Worm (Caenorhabditis elegans) whole organism, early embryonic: ENCODE measurements around the gene Y41D4A.7.

Experiments
- B0310.2 ChIP-seq: sonication (generic microtip); optimal IDR thresholded peaks from 2 replicates; lab custom pipeline; 2016; ENCODE audit warnings: mild to moderate bottlenecking, missing genetic modification characterization, missing compliant biosample characterization
- F13C5.2 ChIP-seq: sonication (generic microtip); optimal IDR thresholded peaks from 2 replicates; lab custom pipeline; 2017; ENCODE audit warnings: mild to moderate bottlenecking, missing genetic modification characterization, inconsistent platforms, missing compliant biosample characterization
- aly-1 ChIP-seq: sonication (generic microtip); optimal IDR thresholded peaks from 2 replicates; lab custom pipeline; 2016; ENCODE audit warnings: missing genetic modification characterization, missing compliant biosample characterization
- ama-1 ChIP-seq: fragments of 150-350 bp; optimal IDR thresholded peaks from 2 replicates; lab custom pipeline; 2014
- ceh-13 ChIP-seq: fragments of 200-800 bp; sonication (Bioruptor generic); optimal IDR thresholded peaks from 2 replicates; lab custom pipeline; 2018; ENCODE audit warnings: mild to moderate bottlenecking, missing genetic modification characterization, missing compliant biosample characterization
- ceh-36 ChIP-seq: sonication (generic microtip); optimal IDR thresholded peaks from 2 replicates; lab custom pipeline; 2016; ENCODE audit warnings: missing genetic modification characterization, inconsistent platforms, missing compliant biosample characterization
- ets-7 ChIP-seq: sonication (generic microtip); optimal IDR thresholded peaks from 2 replicates; lab custom pipeline; 2016; ENCODE audit warnings: missing genotype, missing genetic modification characterization, missing compliant biosample characterization
- flt-1 ChIP-seq: fragments of 200-800 bp; sonication (Bioruptor generic); IDR thresholded peaks from 2 replicates; pipeline ENCODE4 v1.3.6; 2022; ENCODE audit warnings: missing genetic modification characterization, missing compliant biosample characterization
- hmbx-1 ChIP-seq: sonication (generic microtip); optimal IDR thresholded peaks from 2 replicates; lab custom pipeline; 2016; ENCODE audit warnings: mild to moderate bottlenecking, missing genetic modification characterization, missing compliant biosample characterization
- hmg-4 ChIP-seq: fragments of 200-800 bp; sonication (Bioruptor generic); optimal IDR thresholded peaks from 2 replicates; lab custom pipeline; 2018; ENCODE audit warnings: mild to moderate bottlenecking, missing genetic modification characterization, missing compliant biosample characterization
- hnd-1 ChIP-seq: sonication (generic microtip); optimal IDR thresholded peaks from 2 replicates; lab custom pipeline; 2016; ENCODE audit warnings: missing genetic modification characterization, missing compliant biosample characterization
- pes-1 ChIP-seq: fragments of 200-800 bp; sonication (Bioruptor generic); IDR thresholded peaks from 2 replicates; pipeline ENCODE4 v1.3.6; 2022; ENCODE audit warnings: missing genetic modification reagents, missing genetic modification characterization, missing compliant biosample characterization
- scrt-1 ChIP-seq: fragments of 200-800 bp; sonication (Bioruptor generic); IDR thresholded peaks from 2 replicates; pipeline ENCODE4 v1.3.6; 2022; ENCODE audit warnings: missing genetic modification characterization, missing compliant biosample characterization
- sea-1 ChIP-seq: fragments of 200-800 bp; sonication (Bioruptor generic); conservative IDR thresholded peaks from 2 replicates; pipeline ENCODE4 v1.3.6; 2022; ENCODE audit warnings: missing genetic modification characterization, missing compliant biosample characterization
- tbx-11 ChIP-seq: fragments of 200-800 bp; sonication (Bioruptor generic); IDR thresholded peaks from 2 replicates; pipeline ENCODE4 v1.3.6; 2022; ENCODE audit warnings: missing genetic modification characterization, missing compliant biosample characterization
- tbx-37 ChIP-seq: fragments of 200-800 bp; sonication (Bioruptor generic); conservative IDR thresholded peaks from 2 replicates; pipeline ENCODE4 v1.3.6; 2022; ENCODE audit warnings: missing genetic modification reagents, missing genetic modification characterization, missing compliant biosample characterization
- tra-4 ChIP-seq: sonication (generic microtip); optimal IDR thresholded peaks from 2 replicates; lab custom pipeline; 2017; ENCODE audit warnings: missing genetic modification characterization, missing compliant biosample characterization

Gene Y41D4A.7

DNA sequence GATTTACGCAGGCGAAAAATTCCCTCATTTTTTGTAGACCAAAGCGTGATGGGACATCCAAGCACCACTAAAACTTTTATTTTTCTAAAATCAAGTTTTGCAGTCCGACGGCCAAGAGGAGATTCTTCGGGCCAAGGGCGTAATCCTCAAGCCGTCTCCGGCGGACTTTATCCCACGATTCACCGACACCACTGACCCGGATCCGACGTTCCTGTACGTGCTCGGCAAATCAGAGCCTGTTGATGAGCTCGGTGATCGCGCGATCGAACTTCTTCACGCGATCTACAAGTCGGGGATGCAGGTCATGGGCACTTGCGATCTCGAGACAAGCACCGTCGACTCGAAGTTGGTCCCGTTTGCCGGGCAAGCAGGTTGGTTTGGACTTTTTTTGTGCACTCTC, 47.8 kb downstream of the Y41D4A.7 start:
- TF ChIP-seq F13C5.2 (no peak), ceh-36 (no peak), ets-7 (tag; lab: Kevin White, UChicago) (no peak), tbx-11 (GFP tag; lab: Robert Waterston, UW) (no peak), ama-1 (no peak), hmbx-1 (no peak), B0310.2 (no peak), tra-4 (tag; lab: Kevin White, UChicago) (no peak), ceh-13 (GFP tag; lab: Kevin White, UChicago) (no peak)

- TF ChIP-seq F13C5.2 (no peak), ets-7 (tag; lab: Kevin White, UChicago) (peak; percentile 41), scrt-1 (GFP tag; lab: Robert Waterston, UW) (0 out of 2 replicates have a peak, but pooled peaks have one; percentile 40), hmg-4 (GFP tag; lab: Kevin White, UChicago) (no peak)
Measured at ce11 chrIV:1711029-1711489, 50.3 kb downstream of the Y41D4A.7 start, which contains the start of gene rpi-2. Gene rpi-2 (plus strand): TSS chrIV:1711262.

ce11 chrIV:1710535-1710934, 50.8 kb downstream of the Y41D4A.7 start:
- TF ChIP-seq tra-4 (tag; lab: Kevin White, UChicago) (no peak), F13C5.2 (no peak), scrt-1 (GFP tag; lab: Robert Waterston, UW) (no peak), ama-1 (no peak)

DNA sequence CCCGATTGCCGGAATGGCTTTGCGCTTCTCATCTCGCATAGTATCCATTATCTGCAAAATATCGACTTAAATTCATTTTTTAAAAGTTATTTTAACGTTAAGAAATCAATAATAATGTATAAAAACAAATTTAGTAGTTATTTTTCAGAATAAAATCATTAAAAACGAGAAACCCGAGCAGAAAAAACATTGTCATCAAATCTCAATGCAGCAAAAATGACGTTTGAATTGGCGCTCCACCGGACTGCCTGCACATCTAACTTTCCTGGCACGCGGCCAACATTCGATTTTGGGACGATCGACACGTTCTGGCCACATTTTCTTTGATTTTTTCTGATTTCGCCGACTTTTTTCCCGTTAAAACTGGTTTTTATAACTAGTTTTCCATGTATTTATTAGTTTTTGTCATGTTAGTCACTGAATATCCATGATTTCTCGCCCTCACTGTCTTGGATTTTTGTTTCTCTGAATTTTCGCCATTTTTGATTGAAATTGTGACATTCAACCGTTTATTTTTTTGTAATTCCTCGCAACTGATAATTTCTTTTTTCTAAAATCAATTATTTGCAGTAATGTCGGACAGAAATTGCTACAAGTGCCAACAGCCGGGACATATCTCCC, 51.6 kb downstream of the Y41D4A.7 start, which contains the start of the genes pbs-1 and K08D12.3:
pbs-1 (minus strand) TSS at position 51 of the 621 bp plus-strand sequence.
K08D12.3 (plus strand) TSS at position 571 of the 621 bp plus-strand sequence.
- no peak for TF ChIP-seq hmg-4 (GFP tag; lab: Kevin White, UChicago)
- no peak for TF ChIP-seq aly-1
- no peak for TF ChIP-seq hnd-1
- no peak for TF ChIP-seq ceh-13 (GFP tag; lab: Kevin White, UChicago)
- no peak for TF ChIP-seq ama-1
- no peak for TF ChIP-seq F13C5.2
- TF ChIP-seq ceh-36: no peak
- TF ChIP-seq sea-1 (GFP tag; lab: Robert Waterston, UW): no peak
- no peak for TF ChIP-seq pes-1
- no peak for TF ChIP-seq tbx-37
- no peak for TF ChIP-seq scrt-1 (GFP tag; lab: Robert Waterston, UW)
- TF ChIP-seq hmbx-1: no peak
- no peak for TF ChIP-seq tra-4 (tag; lab: Kevin White, UChicago)
- TF ChIP-seq ets-7 (tag; lab: Kevin White, UChicago): no peak
- no peak for TF ChIP-seq B0310.2
- no peak for TF ChIP-seq tbx-11 (GFP tag; lab: Robert Waterston, UW)

- no peak for TF ChIP-seq tbx-37
- no peak for TF ChIP-seq F13C5.2
- TF ChIP-seq tra-4 (tag; lab: Kevin White, UChicago): no peak
- no peak for TF ChIP-seq aly-1
- no peak for TF ChIP-seq flt-1 (GFP tag; lab: Robert Waterston, UW)
Measured at ce11 chrIV:1709002-1709401, 52.4 kb downstream of the Y41D4A.7 start.

DNA sequence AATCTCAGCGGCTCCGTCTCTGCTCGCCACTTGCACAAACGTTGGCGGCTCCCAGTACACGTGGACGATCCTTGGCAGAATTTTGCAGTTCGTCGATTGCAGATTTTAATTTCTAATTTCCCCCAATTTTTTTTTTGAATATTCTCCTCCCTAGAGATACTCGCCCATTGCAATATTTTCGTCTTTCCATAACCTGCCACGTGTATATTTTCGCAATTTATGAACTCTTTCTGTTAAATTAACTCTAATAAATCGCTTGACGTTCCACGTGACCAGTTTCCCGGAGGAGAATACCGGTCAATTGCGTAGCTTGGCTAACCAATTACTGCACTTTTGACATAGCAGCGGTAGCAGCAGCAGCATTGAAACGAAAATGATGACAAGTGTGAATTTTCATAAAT, 52.9 kb downstream of the Y41D4A.7 start:
- TF ChIP-seq F13C5.2 (no peak), flt-1 (GFP tag; lab: Robert Waterston, UW) (no peak), B0310.2 (no peak), tra-4 (tag; lab: Kevin White, UChicago) (no peak), tbx-11 (GFP tag; lab: Robert Waterston, UW) (no peak), sea-1 (GFP tag; lab: Robert Waterston, UW) (no peak), hnd-1 (no peak), ets-7 (tag; lab: Kevin White, UChicago) (no peak), ceh-13 (GFP tag; lab: Kevin White, UChicago) (no peak), ama-1 (no peak)

DNA sequence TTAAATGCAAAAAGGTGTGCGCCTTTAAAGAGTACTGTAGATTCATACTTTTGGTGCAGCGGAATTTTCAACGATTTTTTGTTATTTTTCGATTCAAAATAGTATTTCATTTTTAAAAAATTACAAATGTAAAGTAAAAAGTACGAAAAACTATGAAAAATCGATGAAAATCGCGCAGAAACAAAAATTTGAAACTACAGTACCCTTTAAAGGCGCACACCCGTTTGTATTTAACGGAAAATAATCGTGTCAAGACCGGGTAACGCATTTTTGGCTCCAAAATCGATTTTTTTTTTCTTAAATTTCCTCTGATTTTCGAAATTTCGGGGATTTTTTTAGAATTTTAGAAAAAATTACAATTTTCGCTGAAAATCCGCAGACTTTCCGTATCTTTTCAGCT, 53.4 kb downstream of the Y41D4A.7 start:
- TF ChIP-seq flt-1 (GFP tag; lab: Robert Waterston, UW) (no peak), scrt-1 (GFP tag; lab: Robert Waterston, UW) (no peak), ets-7 (tag; lab: Kevin White, UChicago) (no peak), B0310.2 (no peak), ceh-13 (GFP tag; lab: Kevin White, UChicago) (no peak), hmg-4 (GFP tag; lab: Kevin White, UChicago) (no peak), aly-1 (no peak), ama-1 (no peak), pes-1 (no peak), hmbx-1 (no peak), tbx-37 (no peak), hnd-1 (no peak), F13C5.2 (no peak), sea-1 (GFP tag; lab: Robert Waterston, UW) (no peak)

- TF ChIP-seq sea-1 (GFP tag; lab: Robert Waterston, UW): no peak
- TF ChIP-seq flt-1 (GFP tag; lab: Robert Waterston, UW): no peak
- no peak for TF ChIP-seq ceh-36
- no peak for TF ChIP-seq hmg-4 (GFP tag; lab: Kevin White, UChicago)
- no peak for TF ChIP-seq ceh-13 (GFP tag; lab: Kevin White, UChicago)
- no peak for TF ChIP-seq tra-4 (tag; lab: Kevin White, UChicago)
- TF ChIP-seq tbx-11 (GFP tag; lab: Robert Waterston, UW): no peak
Measured at ce11 chrIV:1706996-1707395, 54.4 kb downstream of the Y41D4A.7 start, which contains the start of gene K08D12.4. Gene K08D12.4 (plus strand): TSS chrIV:1707296.
